Worm (Caenorhabditis elegans): ENCODE data around the gene grl-5.

- TF ChIP-seq ama-1 (optimal IDR thresholded peaks at IDR 0.05) (no peak), hmg-4 (GFP tag; optimal IDR thresholded peaks at IDR 0.05) (no peak), flt-1 (GFP tag; IDR thresholded peaks at IDR 0.05) (no peak)
These were observed 49.9 kb downstream of the grl-5 start, which contains the start of gene grl-13 for ce11 chrV:4364517-4364916.

All from whole organism, early embryonic.